Worm (Caenorhabditis elegans) whole organism, L2 larva: Measurements from ENCODE around the gene T12B5.15.

ENCODE experiments used
- elt-3 ChIP-seq: sonication (generic microtip); optimal IDR thresholded peaks from 2 replicates; lab custom pipeline; 2017; ENCODE audit warnings: missing biosample characterization, missing genetic modification characterization
- lin-13 ChIP-seq: fragments of 150-350 bp; optimal IDR thresholded peaks from 2 replicates; lab custom pipeline; 2014; ENCODE audit warnings: missing biosample characterization, missing genetic modification reagents, missing genetic modification characterization
- lin-39 ChIP-seq: fragments of 150-350 bp; optimal IDR thresholded peaks from 2 replicates; lab custom pipeline; 2014; ENCODE audit warnings: missing biosample characterization, missing genetic modification reagents, missing genetic modification characterization
- mdl-1 ChIP-seq, 2 experiments: fragments of 150-350 bp in 1 of 2; sonication (generic microtip) in 1 of 2; optimal IDR thresholded peaks; 2 replicates each; lab custom pipeline; 2017; ENCODE audit warnings: missing biosample characterization in 2 of 2, missing genetic modification characterization in 2 of 2
- nhr-237 ChIP-seq: fragments of 150-350 bp; optimal IDR thresholded peaks from 2 replicates; lab custom pipeline; 2014; ENCODE audit warnings: missing biosample characterization, missing genetic modification characterization
- nhr-25 ChIP-seq: fragments of 150-350 bp; sonication (generic microtip); optimal IDR thresholded peaks from 3 replicates; lab custom pipeline; 2014; ENCODE audit warnings: missing biosample characterization, missing genetic modification characterization

DNA sequence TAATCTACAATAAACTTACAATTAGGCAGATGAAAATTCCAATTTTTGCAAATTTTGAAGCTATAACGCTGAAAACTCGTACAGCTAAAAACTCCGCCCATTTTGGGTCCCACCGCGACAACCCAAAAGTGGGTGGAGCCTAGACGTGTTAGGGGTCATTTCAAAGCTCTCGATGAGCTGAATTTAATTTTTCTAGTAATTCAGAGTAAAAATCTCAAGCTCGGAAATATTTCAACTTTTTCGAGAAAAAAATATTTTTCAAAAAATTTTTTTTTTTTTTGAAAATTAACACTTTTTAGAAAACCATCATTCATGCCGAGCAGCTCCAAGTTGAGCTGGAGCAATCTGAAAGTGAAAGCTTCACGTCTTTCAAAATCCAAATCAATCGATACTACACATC lies 46.8 kb upstream of the T12B5.15 start, which contains the start of gene R06B10.7:
- TF ChIP-seq mdl-1 (tag; optimal IDR thresholded peaks at IDR 0.05; lab: Kevin White, UChicago) (no peak), nhr-237 (tag; lab: Kevin White, UChicago) (no peak), nhr-25 (tag; lab: Kevin White, UChicago) (no peak), lin-39 (no peak), elt-3 (no peak), lin-13 (GFP tag; lab: Kevin White, UChicago) (no peak)
